Fruit fly (Drosophila melanogaster): ENCODE measurements around the gene CG11134.

The CG11134 gene

DNA sequence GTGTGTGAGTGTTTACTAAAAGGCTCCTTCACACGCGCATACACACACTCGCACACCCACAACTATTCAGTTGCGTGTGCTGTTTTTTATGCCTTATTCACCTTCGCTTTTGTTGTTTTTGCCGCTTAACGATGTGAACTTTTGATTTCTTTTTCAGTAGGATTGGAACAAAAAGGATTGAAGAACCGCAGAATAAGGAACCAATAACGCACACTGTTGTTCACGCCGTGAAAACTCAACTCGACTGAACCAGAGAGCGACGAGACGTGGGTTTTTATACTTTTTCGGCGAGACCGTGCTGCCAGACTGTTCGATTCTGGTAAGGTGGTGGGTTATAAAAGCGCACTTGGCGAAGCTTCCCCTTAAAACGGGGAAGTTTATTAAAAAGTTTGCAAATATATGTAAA lies 17.4 kb downstream of the CG11134 start, which contains the start of gene Pdcd4 (continued):
- TF ChIP-seq Scr (GFP tag; IDR thresholded peaks at IDR 0.05; ENCODE audit: partially characterized antibody), result no peak
- peak; percentile 44 for TF ChIP-seq CG12659 (GFP tag; optimal IDR thresholded peaks at IDR 0.05)
- peak; percentile 24 for TF ChIP-seq Mad (GFP tag; optimal IDR thresholded peaks at IDR 0.05)
- TF ChIP-seq CG34376 (GFP tag; optimal IDR thresholded peaks at IDR 0.05), result peak; percentile 75
- no peak for TF ChIP-seq unc-4 (GFP tag; IDR thresholded peaks at IDR 0.05; ENCODE audit: partially characterized antibody)
- TF ChIP-seq CkIIα-i1 (GFP tag; IDR thresholded peaks at IDR 0.05), result no peak
- TF ChIP-seq Gsc (GFP tag; IDR thresholded peaks at IDR 0.05), result no peak
- TF ChIP-seq sug (tag; optimal IDR thresholded peaks at IDR 0.05), result peak; percentile 25
- no peak for TF ChIP-seq ATbp (GFP tag; optimal IDR thresholded peaks at IDR 0.05)
- TF ChIP-seq insv (GFP tag; optimal IDR thresholded peaks at IDR 0.05), result peak in 1 of 2 experiments; percentile 1
- TF ChIP-seq CG42726 (GFP tag; IDR thresholded peaks at IDR 0.05; ENCODE audit: partially characterized antibody), result 0 out of 2 replicates have a peak, but pooled peaks have one; percentile 49
- TF ChIP-seq CG6689 (GFP tag; IDR thresholded peaks at IDR 0.05), result no peak
- peak; percentile 66 for TF ChIP-seq CG15514 (GFP tag; optimal IDR thresholded peaks at IDR 0.05)
- TF ChIP-seq kni (GFP tag; optimal IDR thresholded peaks at IDR 0.05), result no peak
- TF ChIP-seq CG13894 (tag; optimal IDR thresholded peaks at IDR 0.05), result peak; percentile 37
- TF ChIP-seq nom (GFP tag; optimal IDR thresholded peaks at IDR 0.05), result peak; percentile 85
- TF ChIP-seq Nf-YC (tag; optimal IDR thresholded peaks at IDR 0.05), result peak; percentile 0
- TF ChIP-seq Bgb (GFP tag; IDR thresholded peaks at IDR 0.05; ENCODE audit: partially characterized antibody), result peak; percentile 44; the same call in 1 of the 2 replicates
- no peak for TF ChIP-seq CG6654 (GFP tag; optimal IDR thresholded peaks at IDR 0.05)
- peak in 1 of 2 experiments; percentile 23 for TF ChIP-seq Hr51 (GFP tag; optimal IDR thresholded peaks at IDR 0.05)
- TF ChIP-seq Nf-YA (GFP tag; IDR thresholded peaks at IDR 0.05), result 0 out of 2 replicates have a peak, but pooled peaks have one; percentile 31
- TF ChIP-seq CG8290 (GFP tag; optimal IDR thresholded peaks at IDR 0.05), result no peak
- peak in 1 of 2 experiments; percentile 70 for TF ChIP-seq CG8290 (tag; optimal IDR thresholded peaks at IDR 0.05)
- TF ChIP-seq nau (GFP tag; optimal IDR thresholded peaks at IDR 0.05), result peak; percentile 2
- peak; percentile 2 for TF ChIP-seq gro (GFP tag; optimal IDR thresholded peaks at IDR 0.05)
- TF ChIP-seq NfI (GFP tag; optimal IDR thresholded peaks at IDR 0.05), result peak; percentile 35
- TF ChIP-seq Hsf (GFP tag; optimal IDR thresholded peaks at IDR 0.05), result peak; percentile 5
- TF ChIP-seq Pdp1 (GFP tag; optimal IDR thresholded peaks at IDR 0.05), result peak in 1 of 2 experiments; percentile 32
- peak; percentile 44 for TF ChIP-seq CG12155 (GFP tag; optimal IDR thresholded peaks at IDR 0.05)
- peak; percentile 52; the same call in 1 of the 3 replicates for TF ChIP-seq CG6791 (GFP tag; IDR thresholded peaks at IDR 0.05; ENCODE audit: partially characterized antibody)
- TF ChIP-seq CG8924 (tag; optimal IDR thresholded peaks at IDR 0.05), result peak; percentile 44
- TF ChIP-seq Tbp (GFP tag; optimal IDR thresholded peaks at IDR 0.05), result peak; percentile 87
- TF ChIP-seq Fer1 (GFP tag; optimal IDR thresholded peaks at IDR 0.05), result peak; percentile 18
- no peak for TF ChIP-seq CG18599 (GFP tag; optimal IDR thresholded peaks at IDR 0.05)
- TF ChIP-seq Lhr (GFP tag; optimal IDR thresholded peaks at IDR 0.05), result peak; percentile 51
- TF ChIP-seq knrl (GFP tag; IDR thresholded peaks at IDR 0.05; ENCODE audit: partially characterized antibody), result 0 out of 3 replicates have a peak, but pooled peaks have one; percentile 26
- TF ChIP-seq CG17568 (GFP tag; optimal IDR thresholded peaks at IDR 0.05), result peak; percentile 8
- TF ChIP-seq Ets65A (GFP tag), result peak; percentile 57
- peak; percentile 16 for TF ChIP-seq Side (GFP tag; optimal IDR thresholded peaks at IDR 0.05)
- no peak for TF ChIP-seq gem (tag; optimal IDR thresholded peaks at IDR 0.05)
- TF ChIP-seq CoRest (tag; optimal IDR thresholded peaks at IDR 0.05), result peak; percentile 42
- TF ChIP-seq Antp (GFP tag; optimal IDR thresholded peaks at IDR 0.05), result peak; percentile 30
- no peak for TF ChIP-seq CG5953 (GFP tag; IDR thresholded peaks at IDR 0.05)
- no peak for TF ChIP-seq CG7372 (GFP tag; IDR thresholded peaks at IDR 0.05)
- peak; percentile 1 for TF ChIP-seq CG9727 (GFP tag; optimal IDR thresholded peaks at IDR 0.05)
- no peak for TF ChIP-seq ranshi (GFP tag; IDR thresholded peaks at IDR 0.05)
- peak; percentile 49; the same call in 1 of the 2 replicates for TF ChIP-seq Rfx (GFP tag; IDR thresholded peaks at IDR 0.05)
- no peak for TF ChIP-seq CG15696 (tag; optimal IDR thresholded peaks at IDR 0.05)
- TF ChIP-seq abd-A (tag; optimal IDR thresholded peaks at IDR 0.05), result peak; percentile 32

All from whole organism, embryonic.